Worm (Caenorhabditis elegans) whole organism, young adult: Measurements from ENCODE around the gene K07E8.6.

Source experiments
- ceh-40 ChIP-seq: fragments of 200-800 bp; sonication (Bioruptor generic); IDR thresholded peaks from 2 replicates; pipeline ENCODE4 v1.3.6; 2022; ENCODE audit warnings: missing genetic modification characterization, missing compliant biosample characterization
- him-1 ChIP-seq: sonication (generic microtip); optimal IDR thresholded peaks from 2 replicates; lab custom pipeline; 2016; ENCODE audit warnings: missing genotype, missing genetic modification reagents, missing genetic modification characterization, missing compliant biosample characterization
- lag-1 ChIP-seq: fragments of 200-800 bp; sonication (Bioruptor generic); IDR thresholded peaks from 2 replicates; pipeline ENCODE4 v1.3.6; 2022; ENCODE audit warnings: missing genetic modification reagents, missing genetic modification characterization, missing compliant biosample characterization
- nhr-120 ChIP-seq: fragments of 200-800 bp; sonication (Bioruptor generic); IDR thresholded peaks from 2 replicates; pipeline ENCODE4 v1.3.6; 2022; ENCODE audit warnings: missing genetic modification characterization, missing compliant biosample characterization
- nhr-90 ChIP-seq: sonication (generic microtip); optimal IDR thresholded peaks from 2 replicates; lab custom pipeline; 2016; ENCODE audit warnings: missing genotype, mild to moderate bottlenecking, missing genetic modification characterization, missing compliant biosample characterization
- unc-62 ChIP-seq: fragments of 150-350 bp; optimal IDR thresholded peaks from 2 replicates; lab custom pipeline; 2014; ENCODE audit warnings: missing biosample characterization, missing genetic modification reagents, missing genetic modification characterization

ce11 chrII:658369-658768, 19.0 kb upstream of the K07E8.6 start, which contains the start of gene sdz-24:
- TF ChIP-seq nhr-120 (GFP tag; lab: Robert Waterston, UW), result no peak
- no peak for TF ChIP-seq ceh-40 (GFP tag; lab: Robert Waterston, UW)
- no peak for TF ChIP-seq unc-62
- no peak for TF ChIP-seq nhr-90
- TF ChIP-seq him-1 (tag; lab: Kevin White, UChicago), result no peak
- no peak for TF ChIP-seq lag-1 (GFP tag; lab: Robert Waterston, UW)
